Fruit fly (Drosophila melanogaster) whole organism, prepupa: Measurements from ENCODE around the gene nxf4.

Experiments used
- Blimp-1 ChIP-seq: fragments of 200-800 bp; sonication (Bioruptor generic); optimal IDR thresholded peaks from 3 replicates; lab custom pipeline; 2017; ENCODE audit warnings: missing biosample characterization, missing genetic modification characterization, mild to moderate bottlenecking, moderate library complexity, missing genetic modification reagents
- CG10669 ChIP-seq: fragments of 200-800 bp; sonication (Bioruptor generic); optimal IDR thresholded peaks from 3 replicates; lab custom pipeline; 2018; ENCODE audit warnings: missing biosample characterization, mild to moderate bottlenecking, missing genetic modification characterization, moderate library complexity
- CG11294 ChIP-seq: fragments of 200-800 bp; sonication (Bioruptor generic); IDR thresholded peaks from 2 replicates; pipeline ENCODE4 v1.3.6; 2022; ENCODE audit warnings: missing biosample characterization, missing genetic modification characterization
- CG15336 ChIP-seq: fragments of 200-800 bp; sonication (Bioruptor generic); IDR thresholded peaks from 2 replicates; pipeline ENCODE4 v1.3.6; 2022; ENCODE audit warnings: missing biosample characterization, missing genetic modification characterization
- CG16779 ChIP-seq: fragments of 200-800 bp; sonication (Bioruptor generic); optimal IDR thresholded peaks from 3 replicates; lab custom pipeline; 2017; ENCODE audit warnings: missing biosample characterization, mild to moderate bottlenecking, missing genetic modification characterization
- CG3032 ChIP-seq: fragments of 200-800 bp; optimal IDR thresholded peaks from 2 replicates; lab custom pipeline; 2019; ENCODE audit warnings: missing biosample characterization, mild to moderate bottlenecking, missing genetic modification characterization, moderate library complexity
- CG31627 ChIP-seq: fragments of 200-800 bp; sonication (Bioruptor generic); optimal IDR thresholded peaks from 3 replicates; lab custom pipeline; 2016; ENCODE audit warnings: missing biosample characterization, missing genetic modification characterization
- CG32006 ChIP-seq: fragments of 200-800 bp; sonication (Bioruptor generic); optimal IDR thresholded peaks from 3 replicates; lab custom pipeline; 2017; ENCODE audit warnings: missing biosample characterization, mild to moderate bottlenecking, missing genetic modification characterization
- CG34406 ChIP-seq: fragments of 200-800 bp; sonication (Bioruptor generic); optimal IDR thresholded peaks from 3 replicates; lab custom pipeline; 2016; ENCODE audit warnings: missing biosample characterization, missing genetic modification characterization
- CG3919 ChIP-seq: fragments of 200-800 bp; sonication (Bioruptor generic); optimal IDR thresholded peaks from 3 replicates; lab custom pipeline; 2016; ENCODE audit warnings: missing biosample characterization, missing genetic modification characterization
- CG4318 ChIP-seq: fragments of 200-800 bp; sonication (Bioruptor generic); optimal IDR thresholded peaks from 3 replicates; lab custom pipeline; 2017; ENCODE audit warnings: missing biosample characterization, mild to moderate bottlenecking, missing genetic modification characterization
- CG6276 ChIP-seq: fragments of 200-800 bp; sonication (Bioruptor generic); optimal IDR thresholded peaks from 2 replicates; lab custom pipeline; 2017; ENCODE audit warnings: missing biosample characterization, mild to moderate bottlenecking, missing genetic modification characterization
- CG6792 ChIP-seq: fragments of 200-800 bp; sonication (Bioruptor generic); optimal IDR thresholded peaks from 3 replicates; lab custom pipeline; 2016; ENCODE audit warnings: missing biosample characterization, missing genetic modification characterization
- CG6808 ChIP-seq: fragments of 200-800 bp; sonication (Bioruptor generic); optimal IDR thresholded peaks from 3 replicates; lab custom pipeline; 2017; ENCODE audit warnings: missing biosample characterization, missing genetic modification characterization, mild to moderate bottlenecking, moderate library complexity, missing genetic modification reagents
- CG6854 ChIP-seq: fragments of 200-800 bp; sonication (Bioruptor generic); optimal IDR thresholded peaks from 2 replicates; lab custom pipeline; 2017; ENCODE audit warnings: missing biosample characterization, mild to moderate bottlenecking, missing genetic modification characterization
- CG8119 ChIP-seq: fragments of 200-800 bp; sonication (Bioruptor generic); IDR thresholded peaks from 3 replicates; pipeline ENCODE4 v1.3.6; 2022; ENCODE audit warnings: missing biosample characterization, missing genetic modification characterization
- CG8632 ChIP-seq: fragments of 200-800 bp; sonication (Bioruptor generic); optimal IDR thresholded peaks from 3 replicates; lab custom pipeline; 2016; ENCODE audit warnings: missing biosample characterization, missing genetic modification characterization
- CG9139 ChIP-seq: fragments of 200-800 bp; sonication (Bioruptor generic); optimal IDR thresholded peaks from 3 replicates; lab custom pipeline; 2017; ENCODE audit warnings: missing biosample characterization, mild to moderate bottlenecking, missing genetic modification characterization
- Eip78C ChIP-seq: fragments of 200-800 bp; sonication (Bioruptor generic); peaks from one replicate; lab custom pipeline; 2016; ENCODE audit warnings: missing biosample characterization, missing genetic modification characterization
- Eip93F ChIP-seq: fragments of 200-800 bp; sonication (Bioruptor generic); optimal IDR thresholded peaks from 2 replicates; lab custom pipeline; 2016; ENCODE audit warnings: missing biosample characterization, mild to moderate bottlenecking, missing genetic modification characterization
- Ets96B ChIP-seq: fragments of 200-800 bp; optimal IDR thresholded peaks from 2 replicates; lab custom pipeline; 2019; ENCODE audit warnings: missing biosample characterization, mild to moderate bottlenecking, missing genetic modification characterization, moderate library complexity
- Hr38 ChIP-seq: sonication (Bioruptor generic); optimal IDR thresholded peaks from 2 replicates; lab custom pipeline; 2016; ENCODE audit warnings: missing biosample characterization, missing genetic modification characterization
- Hr39 ChIP-seq: fragments of 200-800 bp; sonication (Bioruptor generic); optimal IDR thresholded peaks from 2 replicates; lab custom pipeline; 2016; ENCODE audit warnings: missing biosample characterization, missing genetic modification characterization
- Hr4 ChIP-seq: fragments of 200-800 bp; sonication (Bioruptor generic); optimal IDR thresholded peaks from 3 replicates; lab custom pipeline; 2016; ENCODE audit warnings: missing biosample characterization, missing genetic modification characterization
- Lpt ChIP-seq: fragments of 200-800 bp; sonication (Bioruptor generic); optimal IDR thresholded peaks from 3 replicates; lab custom pipeline; 2016; ENCODE audit warnings: missing biosample characterization, missing genetic modification characterization
- Met ChIP-seq: fragments of 200-800 bp; sonication (Bioruptor generic); optimal IDR thresholded peaks from 3 replicates; lab custom pipeline; 2016; ENCODE audit warnings: missing biosample characterization, missing genetic modification characterization
- OdsH ChIP-seq: fragments of 200-800 bp; sonication (Bioruptor generic); optimal IDR thresholded peaks from 3 replicates; lab custom pipeline; 2016; ENCODE audit warnings: missing biosample characterization, missing genetic modification characterization
- Smox ChIP-seq: fragments of 200-800 bp; sonication (Bioruptor generic); optimal IDR thresholded peaks from 3 replicates; lab custom pipeline; 2016; ENCODE audit warnings: missing biosample characterization, missing genetic modification characterization
- Sox102F ChIP-seq: fragments of 200-800 bp; sonication (Bioruptor generic); optimal IDR thresholded peaks from 2 replicates; lab custom pipeline; 2016; ENCODE audit warnings: missing biosample characterization, mild to moderate bottlenecking, missing genetic modification characterization
- Sox14 ChIP-seq: fragments of 200-800 bp; sonication (Bioruptor generic); optimal IDR thresholded peaks from 3 replicates; lab custom pipeline; 2016; ENCODE audit warnings: missing biosample characterization, missing genetic modification characterization
- Sox15 ChIP-seq: fragments of 200-800 bp; sonication (Bioruptor generic); optimal IDR thresholded peaks from 3 replicates; lab custom pipeline; 2016; ENCODE audit warnings: missing biosample characterization, missing genetic modification characterization
- achi ChIP-seq: fragments of 200-800 bp; sonication (Bioruptor generic); optimal IDR thresholded peaks from 3 replicates; lab custom pipeline; 2016; ENCODE audit warnings: missing biosample characterization, missing genetic modification characterization
- acj6 ChIP-seq: fragments of 200-800 bp; sonication (Bioruptor generic); optimal IDR thresholded peaks from 3 replicates; lab custom pipeline; 2016; ENCODE audit warnings: missing biosample characterization, missing genetic modification characterization
- cyc ChIP-seq: fragments of 200-800 bp; sonication (Bioruptor generic); optimal IDR thresholded peaks from 3 replicates; lab custom pipeline; 2016; ENCODE audit warnings: missing biosample characterization, missing genetic modification characterization
- dsx ChIP-seq: fragments of 200-800 bp; optimal IDR thresholded peaks from 3 replicates; lab custom pipeline; 2019; ENCODE audit warnings: missing biosample characterization, mild to moderate bottlenecking, missing genetic modification characterization, moderate library complexity; ENCODE audit not compliant: poor library complexity, severe bottlenecking
- fd59A ChIP-seq: fragments of 200-800 bp; sonication (Bioruptor generic); optimal IDR thresholded peaks from 2 replicates; lab custom pipeline; 2017; ENCODE audit warnings: missing biosample characterization, mild to moderate bottlenecking, missing genetic modification characterization, missing genetic modification reagents
- fkh ChIP-seq: fragments of 200-800 bp; sonication (Bioruptor generic); optimal IDR thresholded peaks from 3 replicates; lab custom pipeline; 2017; ENCODE audit warnings: missing biosample characterization, mild to moderate bottlenecking, missing genetic modification characterization, moderate library complexity
- lz ChIP-seq: fragments of 200-800 bp; sonication (Bioruptor generic); optimal IDR thresholded peaks from 3 replicates; lab custom pipeline; 2016; ENCODE audit warnings: missing biosample characterization, missing genetic modification characterization
- net ChIP-seq: fragments of 200-800 bp; sonication (Bioruptor generic); optimal IDR thresholded peaks from 3 replicates; lab custom pipeline; 2016; ENCODE audit warnings: missing biosample characterization, missing genetic modification characterization
- pdm3 ChIP-seq: fragments of 200-800 bp; sonication (Bioruptor generic); optimal IDR thresholded peaks from 3 replicates; lab custom pipeline; 2016; ENCODE audit warnings: missing biosample characterization, missing genetic modification characterization
- salr ChIP-seq, 2 experiments: fragments of 200-800 bp; sonication (Bioruptor generic); optimal IDR thresholded peaks; 3 replicates each; lab custom pipeline; 2016 to 2018; ENCODE audit warnings: missing biosample characterization in 2 of 2, missing genetic modification characterization in 2 of 2, mild to moderate bottlenecking in 1 of 2
- spab ChIP-seq: fragments of 200-800 bp; sonication (Bioruptor generic); optimal IDR thresholded peaks from 2 replicates; lab custom pipeline; 2017; ENCODE audit warnings: missing biosample characterization, mild to moderate bottlenecking, missing genetic modification characterization, missing genetic modification reagents
- svp ChIP-seq: fragments of 200-800 bp; sonication (Bioruptor generic); peaks from one replicate; lab custom pipeline; 2016; ENCODE audit warnings: missing biosample characterization, missing genetic modification characterization
- vri ChIP-seq: fragments of 200-800 bp; sonication (Bioruptor generic); optimal IDR thresholded peaks from 3 replicates; lab custom pipeline; 2016; ENCODE audit warnings: missing biosample characterization, mild to moderate bottlenecking, missing genetic modification characterization

The nxf4 gene

dm6 chr3R:7313034-7313433 lies 33.5 kb upstream of the nxf4 start:
- TF ChIP-seq Eip78C (GFP tag; lab: Kevin White, UChicago) (peak; percentile 9), CG32006 (GFP tag; lab: Kevin White, UChicago) (no peak)

dm6 chr3R:7317107-7317506 lies 29.4 kb upstream of the nxf4 start, which contains the start of gene CG10029:
Gene CG10029 (minus strand): TSS chr3R:7317207.
- TF ChIP-seq CG15336 (GFP tag; lab: Robert Waterston, UW) (no peak), acj6 (GFP tag; lab: Kevin White, UChicago) (no peak), pdm3 (GFP tag; lab: Kevin White, UChicago) (no peak), Smox (GFP tag; lab: Kevin White, UChicago) (no peak), Ets96B (tag; lab: Kevin White, UChicago) (no peak), Met (no peak), CG11294 (GFP tag; lab: Robert Waterston, UW) (no peak), cyc (GFP tag; lab: Kevin White, UChicago) (no peak), CG16779 (tag; lab: Kevin White, UChicago) (no peak), CG32006 (GFP tag; lab: Kevin White, UChicago) (no peak)

dm6 chr3R:7322549-7322948 lies 24.0 kb upstream of the nxf4 start:
- TF ChIP-seq fd59A (GFP tag; lab: Kevin White, UChicago): no peak
- TF ChIP-seq Sox102F (GFP tag; lab: Kevin White, UChicago): peak; percentile 35
- TF ChIP-seq Blimp-1 (GFP tag; lab: Kevin White, UChicago): peak; percentile 8
- no peak for TF ChIP-seq Lpt (GFP tag; lab: Kevin White, UChicago)
- no peak for TF ChIP-seq CG32006 (GFP tag; lab: Kevin White, UChicago)
- TF ChIP-seq vri (GFP tag; lab: Kevin White, UChicago): peak; percentile 79
- TF ChIP-seq CG6854 (GFP tag; lab: Kevin White, UChicago): peak; percentile 70

dm6 chr3R:7326200-7326599 lies 20.3 kb upstream of the nxf4 start:
- TF ChIP-seq Hr38 (GFP tag; lab: Kevin White, UChicago): no peak
- peak; percentile 45 for TF ChIP-seq Smox (GFP tag; lab: Kevin White, UChicago)
- TF ChIP-seq CG15336 (GFP tag; lab: Robert Waterston, UW): no peak
- peak; percentile 21 for TF ChIP-seq vri (GFP tag; lab: Kevin White, UChicago)
- no peak for TF ChIP-seq dsx (GFP tag; lab: Kevin White, UChicago)
- no peak for TF ChIP-seq net
- TF ChIP-seq Lpt (GFP tag; lab: Kevin White, UChicago): peak; percentile 13
- peak; percentile 32 for TF ChIP-seq achi (GFP tag; lab: Kevin White, UChicago)
- TF ChIP-seq Sox15: no peak
- peak; percentile 28 for TF ChIP-seq CG3919 (GFP tag; lab: Kevin White, UChicago)
- no peak for TF ChIP-seq Blimp-1 (GFP tag; lab: Kevin White, UChicago)
- TF ChIP-seq CG34406 (GFP tag; lab: Kevin White, UChicago): peak; percentile 5
- TF ChIP-seq CG6792 (GFP tag; lab: Kevin White, UChicago): peak; percentile 35
- no peak for TF ChIP-seq CG8119 (GFP tag; lab: Robert Waterston, UW)
- TF ChIP-seq CG9139 (GFP tag; lab: Kevin White, UChicago): no peak
- peak; percentile 64 for TF ChIP-seq Met
- peak; percentile 31 for TF ChIP-seq CG31627
- TF ChIP-seq CG32006 (GFP tag; lab: Kevin White, UChicago): peak; percentile 58
- no peak for TF ChIP-seq CG6276 (GFP tag; lab: Kevin White, UChicago)
- TF ChIP-seq OdsH (GFP tag; lab: Kevin White, UChicago): peak; percentile 48
- peak; percentile 9 for TF ChIP-seq CG4318 (GFP tag; lab: Kevin White, UChicago)
- peak; percentile 35 for TF ChIP-seq CG6808 (GFP tag; lab: Kevin White, UChicago)
- TF ChIP-seq svp: peak; percentile 83
- peak; percentile 22 for TF ChIP-seq spab (GFP tag; lab: Kevin White, UChicago)
- TF ChIP-seq CG10669 (GFP tag; lab: Kevin White, UChicago): peak; percentile 13
- no peak for TF ChIP-seq Eip93F
- no peak for TF ChIP-seq CG8632
- peak in 1 of 2 experiments; percentile 25 for TF ChIP-seq salr (GFP tag; optimal IDR thresholded peaks at IDR 0.05; lab: Kevin White, UChicago)
- TF ChIP-seq fkh: no peak
- TF ChIP-seq Sox14 (GFP tag; lab: Kevin White, UChicago): peak; percentile 0
- TF ChIP-seq Eip78C (GFP tag; lab: Kevin White, UChicago): peak; percentile 86
- no peak for TF ChIP-seq Hr4 (GFP tag; lab: Kevin White, UChicago)
- TF ChIP-seq Ets96B (tag; lab: Kevin White, UChicago): peak; percentile 27
- TF ChIP-seq Hr39: peak; percentile 45
- TF ChIP-seq lz (GFP tag; lab: Kevin White, UChicago): peak; percentile 32
- TF ChIP-seq CG3032 (tag; lab: Kevin White, UChicago): no peak
